Fruit fly (Drosophila melanogaster) S2 (cell line): ENCODE data around the gene CG3557.

Experiments
- CG8478 ChIP-seq: fragments of >200 bp; optimal IDR thresholded peaks from 2 replicates; lab custom pipeline; 2018
- CTCF ChIP-seq, 2 experiments: fragments of >200 bp; optimal IDR thresholded peaks; 2 replicates each; lab custom pipeline; 2018

dm6 chr2L:2424497-2424896, 38.9 kb upstream of the CG3557 start, which contains the start of gene CG44139:
- TF ChIP-seq CG8478 (lab: Kevin White, UChicago) (no peak), CTCF (optimal IDR thresholded peaks at IDR 0.05; lab: Kevin White, UChicago) (no peak)
